Worm (Caenorhabditis elegans) whole organism, young adult: ENCODE measurements around the gene srh-41.

Experiments used
- B0019.2 ChIP-seq: fragments of 200-800 bp; sonication (Bioruptor generic); conservative IDR thresholded peaks from 2 replicates; pipeline ENCODE4 v1.3.6; 2022; ENCODE audit warnings: missing genetic modification reagents, missing genetic modification characterization, missing compliant biosample characterization
- C06A6.2 ChIP-seq: fragments of 200-800 bp; sonication (Bioruptor generic); conservative IDR thresholded peaks from 2 replicates; pipeline ENCODE4 v1.3.6; 2022; ENCODE audit warnings: missing genetic modification characterization, missing compliant biosample characterization
- F22D6.2 ChIP-seq: sonication (generic microtip); optimal IDR thresholded peaks from 2 replicates; lab custom pipeline; 2016; ENCODE audit warnings: mild to moderate bottlenecking, missing genetic modification characterization, missing compliant biosample characterization
- F33H1.4 ChIP-seq: fragments of 200-800 bp; sonication (Bioruptor generic); IDR thresholded peaks from 2 replicates; pipeline ENCODE4 v1.3.6; 2022; ENCODE audit warnings: missing genetic modification reagents, missing genetic modification characterization, missing compliant biosample characterization
- F52B5.7 ChIP-seq: sonication (generic microtip); optimal IDR thresholded peaks from 2 replicates; lab custom pipeline; 2016; ENCODE audit warnings: mild to moderate bottlenecking, missing genetic modification characterization, missing compliant biosample characterization
- F57A8.1 ChIP-seq: fragments of 200-800 bp; sonication (Bioruptor generic); optimal IDR thresholded peaks from 2 replicates; lab custom pipeline; 2018; ENCODE audit warnings: mild to moderate bottlenecking, missing genetic modification characterization, moderate library complexity, missing compliant biosample characterization
- K12H6.12 ChIP-seq: fragments of 200-800 bp; sonication (Bioruptor generic); optimal IDR thresholded peaks from 2 replicates; lab custom pipeline; 2018; ENCODE audit warnings: mild to moderate bottlenecking, missing genetic modification characterization, missing compliant biosample characterization
- T26A5.8 ChIP-seq: sonication (generic microtip); optimal IDR thresholded peaks from 2 replicates; lab custom pipeline; 2016; ENCODE audit warnings: missing genetic modification characterization, missing compliant biosample characterization
- Y56A3A.18 ChIP-seq: fragments of 200-800 bp; sonication (Bioruptor generic); IDR thresholded peaks from 2 replicates; pipeline ENCODE4 v1.3.6; 2022; ENCODE audit warnings: missing genetic modification reagents, missing genetic modification characterization, missing compliant biosample characterization
- ZK185.1 ChIP-seq: sonication (generic microtip); optimal IDR thresholded peaks from 2 replicates; lab custom pipeline; 2016; ENCODE audit warnings: mild to moderate bottlenecking, missing genetic modification characterization, missing compliant biosample characterization; ENCODE audit not compliant: poor library complexity, severe bottlenecking
- aptf-2 ChIP-seq: fragments of 200-800 bp; sonication (Bioruptor generic); conservative IDR thresholded peaks from 2 replicates; pipeline ENCODE4 v1.3.6; 2022; ENCODE audit warnings: missing genetic modification reagents, missing genetic modification characterization, missing compliant biosample characterization
- aptf-3 ChIP-seq: fragments of 200-800 bp; sonication (Bioruptor generic); IDR thresholded peaks from 2 replicates; pipeline ENCODE4 v1.3.6; 2022; ENCODE audit warnings: missing genetic modification characterization, missing compliant biosample characterization
- athp-1 ChIP-seq: sonication (generic microtip); optimal IDR thresholded peaks from 2 replicates; lab custom pipeline; 2017; ENCODE audit warnings: mild to moderate bottlenecking, missing genetic modification characterization, missing compliant biosample characterization
- attf-6 ChIP-seq: fragments of 200-800 bp; sonication (Bioruptor generic); IDR thresholded peaks from 2 replicates; pipeline ENCODE4 v1.3.6; 2022; ENCODE audit warnings: missing genetic modification reagents, missing genetic modification characterization, missing compliant biosample characterization
- bed-1 ChIP-seq: fragments of 200-800 bp; sonication (Bioruptor generic); IDR thresholded peaks from 2 replicates; pipeline ENCODE4 v1.3.6; 2022; ENCODE audit warnings: missing genetic modification reagents, missing genetic modification characterization, missing compliant biosample characterization
- cebp-2 ChIP-seq: fragments of 200-800 bp; sonication (Bioruptor generic); IDR thresholded peaks from 2 replicates; pipeline ENCODE4 v1.3.6; 2022; ENCODE audit warnings: missing genetic modification characterization, missing compliant biosample characterization
- ceh-91 ChIP-seq: fragments of 200-800 bp; sonication (Bioruptor generic); IDR thresholded peaks from 2 replicates; pipeline ENCODE4 v1.3.6; 2022; ENCODE audit warnings: missing genetic modification reagents, missing genetic modification characterization, missing compliant biosample characterization
- efl-1 ChIP-seq: fragments of 150-350 bp; optimal IDR thresholded peaks from 2 replicates; lab custom pipeline; 2014; ENCODE audit warnings: missing biosample characterization, missing genetic modification reagents, missing genetic modification characterization
- egl-44 ChIP-seq: fragments of 200-800 bp; sonication (Bioruptor generic); IDR thresholded peaks from 2 replicates; pipeline ENCODE4 v1.3.6; 2022; ENCODE audit warnings: missing genetic modification reagents, missing genetic modification characterization, missing compliant biosample characterization
- ekl-4 ChIP-seq: fragments of 200-800 bp; sonication (Bioruptor generic); IDR thresholded peaks from 2 replicates; pipeline ENCODE4 v1.3.6; 2022; ENCODE audit warnings: missing genetic modification reagents, missing genetic modification characterization, missing compliant biosample characterization
- fkh-3 ChIP-seq: sonication (generic microtip); optimal IDR thresholded peaks from 2 replicates; lab custom pipeline; 2016; ENCODE audit warnings: mild to moderate bottlenecking, missing genetic modification characterization, missing compliant biosample characterization
- him-1 ChIP-seq: sonication (generic microtip); optimal IDR thresholded peaks from 2 replicates; lab custom pipeline; 2016; ENCODE audit warnings: missing genotype, missing genetic modification reagents, missing genetic modification characterization, missing compliant biosample characterization
- hmg-1.2 ChIP-seq: fragments of 200-800 bp; sonication (Bioruptor generic); IDR thresholded peaks from 2 replicates; pipeline ENCODE4 v1.3.6; 2022; ENCODE audit warnings: missing genetic modification reagents, missing genetic modification characterization, missing compliant biosample characterization
- hrde-1 ChIP-seq: sonication (generic microtip); optimal IDR thresholded peaks from 2 replicates; lab custom pipeline; 2016; ENCODE audit warnings: missing genetic modification characterization, mild to moderate bottlenecking, missing compliant biosample characterization, moderate library complexity, missing genotype, missing genetic modification reagents, borderline replicate concordance
- let-526 ChIP-seq: fragments of 200-800 bp; sonication (Bioruptor generic); IDR thresholded peaks from 2 replicates; pipeline ENCODE4 v1.3.6; 2022; ENCODE audit warnings: missing genetic modification reagents, missing genetic modification characterization, missing compliant biosample characterization
- lin-35 ChIP-seq, 3 experiments: fragments of 150-350 bp in 2 of 3; sonication (generic microtip) in 1 of 3; optimal IDR thresholded peaks; 2 replicates each; lab custom pipeline; 2014 to 2018; ENCODE audit warnings: missing biosample characterization in 3 of 3, missing genetic modification characterization in 3 of 3, missing genetic modification reagents in 3 of 3
- lin-40 ChIP-seq: sonication (generic microtip); optimal IDR thresholded peaks from 2 replicates; lab custom pipeline; 2016; ENCODE audit warnings: missing genetic modification characterization, mild to moderate bottlenecking, missing compliant biosample characterization, missing genotype, missing genetic modification reagents
- lin-54 ChIP-seq: fragments of 200-800 bp; sonication (Bioruptor generic); optimal IDR thresholded peaks from 2 replicates; lab custom pipeline; 2018; ENCODE audit warnings: mild to moderate bottlenecking, missing genetic modification characterization, missing compliant biosample characterization
- madf-10 ChIP-seq: sonication (generic microtip); optimal IDR thresholded peaks from 2 replicates; lab custom pipeline; 2016; ENCODE audit warnings: mild to moderate bottlenecking, missing genetic modification characterization, missing compliant biosample characterization
- madf-6 ChIP-seq: fragments of 200-800 bp; sonication (Bioruptor generic); IDR thresholded peaks from 2 replicates; pipeline ENCODE4 v1.3.6; 2022; ENCODE audit warnings: missing genetic modification reagents, missing genetic modification characterization, missing compliant biosample characterization
- mcd-1 ChIP-seq: fragments of 200-800 bp; sonication (Bioruptor generic); IDR thresholded peaks from 2 replicates; pipeline ENCODE4 v1.3.6; 2022; ENCODE audit warnings: missing genetic modification reagents, missing genetic modification characterization, missing compliant biosample characterization
- nfya-2 ChIP-seq: fragments of 200-800 bp; sonication (Bioruptor generic); IDR thresholded peaks from 2 replicates; pipeline ENCODE4 v1.3.6; 2022; ENCODE audit warnings: missing genetic modification reagents, missing genetic modification characterization, missing compliant biosample characterization
- nfyb-1 ChIP-seq: fragments of 200-800 bp; sonication (Bioruptor generic); IDR thresholded peaks from 2 replicates; pipeline ENCODE4 v1.3.6; 2022; ENCODE audit warnings: missing genetic modification reagents, missing genetic modification characterization, missing compliant biosample characterization
- nhr-179 ChIP-seq: sonication (generic microtip); optimal IDR thresholded peaks from 2 replicates; lab custom pipeline; 2016; ENCODE audit warnings: mild to moderate bottlenecking, missing genetic modification characterization, missing compliant biosample characterization
- pbrm-1 ChIP-seq: fragments of 200-800 bp; sonication (Bioruptor generic); IDR thresholded peaks from 2 replicates; pipeline ENCODE4 v1.3.6; 2022; ENCODE audit warnings: missing genetic modification reagents, missing genetic modification characterization, missing compliant biosample characterization
- pha-4 ChIP-seq: fragments of 150-350 bp; sonication (generic microtip); optimal IDR thresholded peaks from 2 replicates; lab custom pipeline; 2014; ENCODE audit warnings: missing biosample characterization, missing genetic modification reagents, missing genetic modification characterization
- rcor-1 ChIP-seq: fragments of 200-800 bp; sonication (Bioruptor generic); IDR thresholded peaks from 2 replicates; pipeline ENCODE4 v1.3.6; 2022; ENCODE audit warnings: missing genetic modification reagents, missing genetic modification characterization, missing compliant biosample characterization
- snpc-1.1 ChIP-seq: sonication (generic microtip); optimal IDR thresholded peaks from 2 replicates; lab custom pipeline; 2017; ENCODE audit warnings: missing genetic modification characterization, mild to moderate bottlenecking, missing compliant biosample characterization, antibody characterized with exemption, moderate library complexity, missing genotype, missing genetic modification reagents; ENCODE audit not compliant: insufficient read depth
- somi-1 ChIP-seq: fragments of 200-800 bp; sonication (Bioruptor generic); optimal IDR thresholded peaks from 2 replicates; lab custom pipeline; 2018; ENCODE audit warnings: mild to moderate bottlenecking, missing genetic modification characterization, missing compliant biosample characterization
- sptf-2 ChIP-seq: fragments of 200-800 bp; sonication (Bioruptor generic); optimal IDR thresholded peaks from 2 replicates; lab custom pipeline; 2018; ENCODE audit warnings: mild to moderate bottlenecking, missing genetic modification characterization, missing compliant biosample characterization
- zfh-2 ChIP-seq: fragments of 200-800 bp; sonication (Bioruptor generic); conservative IDR thresholded peaks from 2 replicates; pipeline ENCODE4 v1.3.6; 2022; ENCODE audit warnings: missing genetic modification reagents, missing genetic modification characterization, missing compliant biosample characterization
- zim-3 ChIP-seq: sonication (generic microtip); optimal IDR thresholded peaks from 2 replicates; lab custom pipeline; 2017; ENCODE audit warnings: mild to moderate bottlenecking, missing genetic modification characterization, moderate library complexity, missing compliant biosample characterization
- ztf-25 ChIP-seq: fragments of 200-800 bp; sonication (Bioruptor generic); IDR thresholded peaks from 2 replicates; pipeline ENCODE4 v1.3.6; 2022; ENCODE audit warnings: missing genetic modification reagents, missing genetic modification characterization, missing compliant biosample characterization
- ztf-28 ChIP-seq: fragments of 200-800 bp; sonication (Bioruptor generic); IDR thresholded peaks from 2 replicates; pipeline ENCODE4 v1.3.6; 2022; ENCODE audit warnings: missing genetic modification reagents, missing genetic modification characterization, missing compliant biosample characterization

The srh-41 gene

ce11 chrII:14255850-14256249 is 31.3 kb downstream of the srh-41 start (continued):
- TF ChIP-seq F22D6.2 (tag; lab: Kevin White, UChicago) (no peak), nfyb-1 (GFP tag; lab: Robert Waterston, UW) (no peak), ztf-28 (GFP tag; lab: Robert Waterston, UW) (no peak), ztf-25 (GFP tag; lab: Robert Waterston, UW) (no peak), sptf-2 (GFP tag; lab: Kevin White, UChicago) (no peak), ekl-4 (GFP tag; lab: Robert Waterston, UW) (0 out of 2 replicates have a peak, but pooled peaks have one; percentile 19), zim-3 (tag; lab: Kevin White, UChicago) (no peak), bed-1 (GFP tag; lab: Robert Waterston, UW) (no peak), nfya-2 (GFP tag; lab: Robert Waterston, UW) (no peak), K12H6.12 (tag; lab: Kevin White, UChicago) (no peak), somi-1 (GFP tag; lab: Kevin White, UChicago) (no peak), B0019.2 (GFP tag; lab: Robert Waterston, UW) (no peak), zfh-2 (GFP tag; lab: Robert Waterston, UW) (no peak), snpc-1.1 (tag; lab: Kevin White, UChicago) (no peak), F52B5.7 (no peak), nhr-179 (tag; lab: Kevin White, UChicago) (no peak), attf-6 (no peak), athp-1 (tag; lab: Kevin White, UChicago) (peak; percentile 32), rcor-1 (GFP tag; lab: Robert Waterston, UW) (no peak), him-1 (tag; lab: Kevin White, UChicago) (peak; percentile 37), cebp-2 (GFP tag; lab: Robert Waterston, UW) (no peak), lin-35 (GFP tag; optimal IDR thresholded peaks at IDR 0.05; lab: Kevin White, UChicago) (no peak), lin-40 (tag; lab: Kevin White, UChicago) (no peak), lin-54 (GFP tag; lab: Kevin White, UChicago) (no peak), T26A5.8 (tag; lab: Kevin White, UChicago) (no peak), efl-1 (GFP tag; lab: Kevin White, UChicago) (no peak), fkh-3 (tag; lab: Kevin White, UChicago) (no peak), pbrm-1 (GFP tag; lab: Robert Waterston, UW) (no peak), ZK185.1 (tag; lab: Kevin White, UChicago) (no peak), egl-44 (GFP tag; lab: Robert Waterston, UW) (no peak), hrde-1 (tag; lab: Kevin White, UChicago) (peak; percentile 65), madf-6 (GFP tag; lab: Robert Waterston, UW) (no peak), pha-4 (tag; lab: Kevin White, UChicago) (no peak), ceh-91 (GFP tag; lab: Robert Waterston, UW) (0 out of 2 replicates have a peak, but pooled peaks have one; percentile 19), aptf-3 (GFP tag; lab: Robert Waterston, UW) (no peak), mcd-1 (GFP tag; lab: Robert Waterston, UW) (no peak)

- TF ChIP-seq K12H6.12 (tag; lab: Kevin White, UChicago) = no peak
- TF ChIP-seq aptf-2 = no peak
- no peak for TF ChIP-seq F57A8.1 (GFP tag; lab: Kevin White, UChicago)
- no peak for TF ChIP-seq F33H1.4 (GFP tag; lab: Robert Waterston, UW)
- TF ChIP-seq Y56A3A.18 (GFP tag; lab: Robert Waterston, UW) = no peak
- no peak for TF ChIP-seq C06A6.2 (GFP tag; lab: Robert Waterston, UW)
- no peak for TF ChIP-seq B0019.2 (GFP tag; lab: Robert Waterston, UW)
- TF ChIP-seq madf-10 (tag; lab: Kevin White, UChicago) = no peak
- TF ChIP-seq let-526 (GFP tag; lab: Robert Waterston, UW) = no peak
- TF ChIP-seq hmg-1.2 (GFP tag; lab: Robert Waterston, UW) = no peak
- no peak for TF ChIP-seq egl-44 (GFP tag; lab: Robert Waterston, UW)
- no peak for TF ChIP-seq sptf-2 (GFP tag; lab: Kevin White, UChicago)
- TF ChIP-seq T26A5.8 (tag; lab: Kevin White, UChicago) = no peak
- TF ChIP-seq madf-6 (GFP tag; lab: Robert Waterston, UW) = no peak
These were observed 35.1 kb downstream of the srh-41 start, which contains the start of gene Y54G11A.2 for ce11 chrII:14252057-14252456. Gene Y54G11A.2 (plus strand): TSS chrII:14252357.
